Fruit fly (Drosophila melanogaster): ENCODE measurements around the gene ND-75.

The ND-75 gene

dm6 chrX:8229918-8230699 lies 21.4 kb downstream of the ND-75 start:
- TF ChIP-seq psq (optimal IDR thresholded peaks at IDR 0.05) (no peak), usp (GFP tag; optimal IDR thresholded peaks at IDR 0.05) (no peak), pan (optimal IDR thresholded peaks at IDR 0.05) (no peak), CG8478 (optimal IDR thresholded peaks at IDR 0.05) (no peak), EcR (GFP tag; optimal IDR thresholded peaks at IDR 0.05) (no peak), Dll (optimal IDR thresholded peaks at IDR 0.05) (no peak)

dm6 chrX:8227942-8228341 lies 23.5 kb downstream of the ND-75 start:
- TF ChIP-seq usp (GFP tag; optimal IDR thresholded peaks at IDR 0.05) (no peak), CG8478 (optimal IDR thresholded peaks at IDR 0.05) (no peak), EcR (GFP tag; optimal IDR thresholded peaks at IDR 0.05) (no peak), pan (optimal IDR thresholded peaks at IDR 0.05) (no peak), psq (optimal IDR thresholded peaks at IDR 0.05) (no peak), Dll (optimal IDR thresholded peaks at IDR 0.05) (no peak)

DNA sequence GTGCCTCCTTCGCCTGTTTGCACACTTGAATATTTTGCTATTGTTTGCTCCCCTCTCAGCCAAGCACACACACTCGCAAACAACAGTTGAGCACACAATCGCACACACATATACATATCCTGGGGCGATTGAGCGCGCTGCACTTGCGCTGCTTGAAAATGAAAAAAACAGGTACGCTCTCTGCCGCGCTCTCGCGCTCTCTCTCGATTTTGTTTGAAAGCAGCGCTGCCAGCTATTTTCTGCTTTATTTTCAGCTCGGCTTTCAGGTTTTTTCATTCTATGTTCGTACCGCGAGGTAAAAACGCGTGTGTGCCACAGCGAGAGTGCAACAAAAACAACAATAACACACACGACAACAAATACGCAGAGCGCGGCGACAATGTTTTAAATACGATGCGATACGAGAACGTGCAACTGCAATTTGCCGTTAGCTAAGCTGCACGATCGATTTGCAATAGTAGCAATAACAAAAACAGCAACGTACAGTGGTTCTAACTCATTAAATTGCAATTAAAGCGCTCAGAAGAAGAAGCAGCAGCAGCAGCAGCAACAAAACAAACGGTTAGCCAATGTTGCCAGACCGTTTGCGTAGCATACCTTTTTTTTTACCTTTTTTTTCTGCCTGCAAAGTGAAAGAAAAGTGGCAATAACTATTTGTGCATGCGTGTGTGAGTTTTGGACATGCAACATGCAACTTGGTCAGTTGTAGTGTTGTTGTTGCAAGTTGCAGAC lies 35.5 kb downstream of the ND-75 start:
- TF ChIP-seq pan (optimal IDR thresholded peaks at IDR 0.05), result no peak
- no peak for TF ChIP-seq usp (GFP tag; optimal IDR thresholded peaks at IDR 0.05)
- TF ChIP-seq CG8478 (optimal IDR thresholded peaks at IDR 0.05), result no peak
- no peak for TF ChIP-seq Dll (optimal IDR thresholded peaks at IDR 0.05)
- TF ChIP-seq EcR (GFP tag; optimal IDR thresholded peaks at IDR 0.05), result no peak
- no peak for TF ChIP-seq psq (optimal IDR thresholded peaks at IDR 0.05)

- TF ChIP-seq pan (optimal IDR thresholded peaks at IDR 0.05), result no peak
- TF ChIP-seq psq (optimal IDR thresholded peaks at IDR 0.05), result no peak
- no peak for TF ChIP-seq CG8478 (optimal IDR thresholded peaks at IDR 0.05)
- no peak for TF ChIP-seq Dll (optimal IDR thresholded peaks at IDR 0.05)
- TF ChIP-seq EcR (GFP tag; optimal IDR thresholded peaks at IDR 0.05), result no peak
- TF ChIP-seq usp (GFP tag; optimal IDR thresholded peaks at IDR 0.05), result no peak
Observed at dm6 chrX:8215094-8215854, 36.2 kb downstream of the ND-75 start.

DNA sequence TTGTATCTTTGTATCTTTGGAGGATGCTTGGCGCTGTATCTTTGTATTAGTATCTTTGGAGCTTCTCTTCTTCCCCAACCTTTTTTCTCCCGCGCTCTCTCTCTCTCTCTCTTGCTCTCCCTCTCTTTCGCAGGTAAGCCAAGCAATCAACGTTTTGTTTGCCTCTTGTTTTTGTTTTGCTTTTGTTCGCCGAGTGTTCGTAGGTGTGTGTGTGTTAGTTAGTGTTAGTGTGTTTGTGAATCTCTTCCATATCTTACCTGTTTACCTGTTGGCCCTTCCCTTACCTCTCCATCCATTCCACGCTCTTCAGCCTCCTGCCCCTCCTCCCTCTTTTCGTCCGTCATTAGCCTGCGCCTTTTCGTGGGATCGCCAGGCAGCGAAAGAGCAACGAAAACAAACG lies 37.5 kb downstream of the ND-75 start:
- TF ChIP-seq usp (GFP tag; optimal IDR thresholded peaks at IDR 0.05) (no peak), CG8478 (optimal IDR thresholded peaks at IDR 0.05) (no peak), Dll (optimal IDR thresholded peaks at IDR 0.05) (peak; percentile 53), psq (optimal IDR thresholded peaks at IDR 0.05) (no peak), EcR (GFP tag; optimal IDR thresholded peaks at IDR 0.05) (peak in 1 of 2 experiments; percentile 10)

dm6 chrX:8211731-8212468 lies 39.6 kb downstream of the ND-75 start:
- no peak for TF ChIP-seq EcR (GFP tag; optimal IDR thresholded peaks at IDR 0.05)
- TF ChIP-seq psq (optimal IDR thresholded peaks at IDR 0.05), result no peak
- no peak for TF ChIP-seq pan (optimal IDR thresholded peaks at IDR 0.05)
- no peak for TF ChIP-seq usp (GFP tag; optimal IDR thresholded peaks at IDR 0.05)
- no peak for TF ChIP-seq CG8478 (optimal IDR thresholded peaks at IDR 0.05)

DNA sequence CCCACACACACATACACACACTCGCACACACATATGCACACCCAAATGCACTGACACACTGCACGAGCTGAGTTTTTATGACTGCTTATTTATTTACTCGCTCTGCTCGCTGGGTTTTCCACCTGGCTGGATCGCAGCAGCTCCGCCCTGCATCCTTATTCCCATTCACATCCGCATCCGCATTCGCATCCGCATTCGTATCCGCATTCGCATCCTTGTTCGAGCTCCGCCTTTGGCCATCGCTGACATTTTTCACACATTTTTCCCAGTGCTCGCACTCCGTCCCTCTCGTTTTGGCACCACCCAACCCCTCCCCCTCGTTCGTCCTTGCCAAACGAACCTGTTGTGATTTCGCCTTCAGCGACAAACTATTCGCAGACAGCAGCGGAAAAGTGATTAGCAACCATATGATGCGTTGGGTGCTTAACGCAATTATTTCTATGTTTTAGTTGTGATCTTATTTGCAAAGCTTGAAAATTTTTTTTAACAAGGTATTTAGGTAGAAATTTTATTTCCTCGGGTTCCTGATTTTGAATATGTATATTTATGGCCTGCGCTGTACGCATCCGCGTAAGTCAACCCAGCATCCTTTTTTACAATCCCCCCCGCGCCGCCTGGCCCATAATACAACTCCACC lies 40.3 kb downstream of the ND-75 start:
- TF ChIP-seq CG8478 (optimal IDR thresholded peaks at IDR 0.05) (no peak), psq (optimal IDR thresholded peaks at IDR 0.05) (no peak), usp (GFP tag; optimal IDR thresholded peaks at IDR 0.05) (no peak), pan (optimal IDR thresholded peaks at IDR 0.05) (no peak), EcR (GFP tag; optimal IDR thresholded peaks at IDR 0.05) (no peak), Dll (optimal IDR thresholded peaks at IDR 0.05) (no peak)

DNA sequence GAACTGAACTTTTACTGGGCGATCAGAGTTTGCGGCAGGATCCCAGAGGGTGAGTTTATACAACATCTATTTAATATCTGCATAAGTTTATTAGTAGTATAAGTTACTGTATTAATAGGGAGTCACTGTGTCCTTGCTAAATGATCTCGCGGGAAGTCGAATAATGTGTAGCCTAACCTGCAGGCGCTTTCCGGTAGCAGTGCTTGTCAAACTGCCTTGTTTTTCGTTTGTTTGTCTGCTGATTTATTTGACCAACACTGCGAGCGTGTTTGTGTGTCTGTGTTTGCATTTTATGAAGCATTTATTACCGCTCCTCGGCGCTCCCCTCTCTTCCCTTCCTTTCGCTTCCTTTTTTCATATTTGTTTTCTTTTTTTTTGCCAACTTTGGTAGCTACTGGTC lies 40.9 kb downstream of the ND-75 start:
- TF ChIP-seq pan (optimal IDR thresholded peaks at IDR 0.05) (no peak), EcR (GFP tag; optimal IDR thresholded peaks at IDR 0.05) (no peak), CG8478 (optimal IDR thresholded peaks at IDR 0.05) (no peak), usp (GFP tag; optimal IDR thresholded peaks at IDR 0.05) (no peak), psq (optimal IDR thresholded peaks at IDR 0.05) (no peak), Dll (optimal IDR thresholded peaks at IDR 0.05) (no peak)

DNA sequence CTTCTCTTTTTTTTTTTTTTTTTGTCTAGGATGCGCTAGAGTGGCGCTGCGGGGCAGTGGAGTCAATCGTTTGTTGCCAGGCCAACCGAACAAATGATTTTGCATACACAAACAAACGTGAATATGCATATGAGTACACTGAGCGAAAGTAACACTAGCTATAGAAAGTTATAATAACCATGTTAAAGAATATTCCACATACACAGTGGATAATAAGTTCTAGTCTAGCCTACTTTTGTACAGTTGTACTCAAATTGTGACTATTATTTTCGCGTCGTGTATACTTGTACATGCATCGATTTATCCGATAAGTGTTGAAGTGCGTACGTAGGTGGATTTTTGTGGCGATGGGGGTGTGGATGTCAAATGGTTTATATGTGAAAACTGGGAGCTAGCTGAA lies 44.4 kb downstream of the ND-75 start:
- TF ChIP-seq EcR (GFP tag; optimal IDR thresholded peaks at IDR 0.05) (no peak), usp (GFP tag; optimal IDR thresholded peaks at IDR 0.05) (no peak), Dll (optimal IDR thresholded peaks at IDR 0.05) (no peak), CG8478 (optimal IDR thresholded peaks at IDR 0.05) (no peak), psq (optimal IDR thresholded peaks at IDR 0.05) (no peak), pan (optimal IDR thresholded peaks at IDR 0.05) (no peak)

DNA sequence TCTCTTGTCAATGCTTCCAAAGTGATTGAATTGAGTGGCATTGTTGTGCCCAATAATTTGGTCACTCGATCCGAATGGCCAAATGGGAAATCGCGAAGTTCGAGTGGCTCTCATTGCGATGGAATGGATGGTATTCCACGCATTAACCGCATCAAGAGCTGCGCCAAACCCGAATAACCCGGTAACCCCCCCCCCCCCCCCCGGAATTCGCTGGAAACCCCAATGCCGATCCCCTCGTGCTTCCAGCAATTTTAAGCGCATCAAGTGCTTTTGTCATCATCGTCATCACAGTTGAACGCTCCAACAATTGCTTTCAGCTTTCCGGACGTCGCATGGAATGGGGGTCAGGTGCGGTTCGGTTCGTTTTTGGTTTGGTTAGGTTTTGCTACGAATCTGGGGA lies 44.9 kb downstream of the ND-75 start:
- TF ChIP-seq pan (optimal IDR thresholded peaks at IDR 0.05) (no peak), Dll (optimal IDR thresholded peaks at IDR 0.05) (no peak), usp (GFP tag; optimal IDR thresholded peaks at IDR 0.05) (no peak), psq (optimal IDR thresholded peaks at IDR 0.05) (no peak), CG8478 (optimal IDR thresholded peaks at IDR 0.05) (no peak), EcR (GFP tag; optimal IDR thresholded peaks at IDR 0.05) (no peak)

All from whole organism.